Worm (Caenorhabditis elegans) whole organism, L4 larva: ENCODE measurements around the gene Y82E9BL.1.

Experiments
- aly-2 ChIP-seq: sonication (generic microtip); optimal IDR thresholded peaks from 2 replicates; lab custom pipeline; 2018; ENCODE audit warnings: missing biosample characterization, missing genetic modification characterization
- ama-1 ChIP-seq: fragments of 150-350 bp; optimal IDR thresholded peaks from 2 replicates; lab custom pipeline; 2014; ENCODE audit warnings: inconsistent platforms, mixed read lengths
- ceh-82 ChIP-seq: sonication (generic microtip); optimal IDR thresholded peaks from 2 replicates; lab custom pipeline; 2017; ENCODE audit warnings: missing biosample characterization, missing genetic modification characterization
- fkh-10 ChIP-seq: fragments of 150-350 bp; optimal IDR thresholded peaks from 2 replicates; lab custom pipeline; 2014; ENCODE audit warnings: missing biosample characterization, missing genetic modification reagents, missing genetic modification characterization
- madf-9 ChIP-seq: fragments of 200-800 bp; sonication (Bioruptor generic); conservative IDR thresholded peaks from 2 replicates; pipeline ENCODE4 v1.3.6; 2022; ENCODE audit warnings: missing genetic modification reagents, missing genetic modification characterization, missing compliant biosample characterization
- skn-1 ChIP-seq: fragments of 150-350 bp; optimal IDR thresholded peaks from 2 replicates; lab custom pipeline; 2014; ENCODE audit warnings: missing biosample characterization, missing genetic modification characterization
- snpc-1.2 ChIP-seq: fragments of 200-800 bp; sonication (Bioruptor generic); IDR thresholded peaks from 2 replicates; pipeline ENCODE4 v1.3.6; 2022; ENCODE audit warnings: missing genetic modification reagents, missing genetic modification characterization, missing compliant biosample characterization

DNA sequence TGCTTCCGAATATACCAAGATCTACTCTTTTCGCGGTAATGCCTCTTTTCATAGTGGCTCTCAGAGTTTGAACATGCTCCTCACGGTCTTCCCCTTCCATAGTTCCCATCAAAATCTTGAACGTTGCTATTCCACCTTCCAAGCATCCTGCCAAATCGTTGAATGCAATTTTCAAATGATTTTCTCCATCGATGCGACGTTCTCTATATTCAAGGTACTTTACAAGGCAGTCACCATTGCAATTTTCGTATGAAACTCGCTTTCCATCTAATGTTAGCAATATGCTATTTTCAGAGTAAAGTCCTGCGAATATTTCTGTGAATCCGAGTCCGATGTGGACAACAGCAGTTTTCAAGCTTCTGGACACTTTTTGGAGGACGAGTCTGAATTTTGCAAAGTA, 40.9 kb downstream of the Y82E9BL.1 start:
- TF ChIP-seq ama-1 (no peak), skn-1 (no peak), snpc-1.2 (GFP tag; lab: Robert Waterston, UW) (no peak), fkh-10 (GFP tag; lab: Kevin White, UChicago) (no peak), ceh-82 (tag; lab: Kevin White, UChicago) (no peak), madf-9 (GFP tag; lab: Robert Waterston, UW) (no peak), aly-2 (tag; lab: Kevin White, UChicago) (no peak)
